Fruit fly (Drosophila melanogaster) whole organism, prepupa: ENCODE results near the gene Piezo.

Experiments used
- Blimp-1 ChIP-seq: fragments of 200-800 bp; sonication (Bioruptor generic); optimal IDR thresholded peaks from 3 replicates; lab custom pipeline; 2017; ENCODE audit warnings: missing biosample characterization, missing genetic modification characterization, mild to moderate bottlenecking, moderate library complexity, missing genetic modification reagents
- CG10631 ChIP-seq: fragments of 200-800 bp; sonication (Bioruptor generic); optimal IDR thresholded peaks from 2 replicates; lab custom pipeline; 2016; ENCODE audit warnings: missing biosample characterization, missing genetic modification characterization
- CG10669 ChIP-seq: fragments of 200-800 bp; sonication (Bioruptor generic); optimal IDR thresholded peaks from 3 replicates; lab custom pipeline; 2018; ENCODE audit warnings: missing biosample characterization, mild to moderate bottlenecking, missing genetic modification characterization, moderate library complexity
- CG11902 ChIP-seq: fragments of 200-800 bp; sonication (Bioruptor generic); optimal IDR thresholded peaks from 3 replicates; lab custom pipeline; 2016; ENCODE audit warnings: missing biosample characterization, missing genetic modification characterization
- CG1621 ChIP-seq: fragments of 200-800 bp; sonication (Bioruptor generic); optimal IDR thresholded peaks from 3 replicates; lab custom pipeline; 2018; ENCODE audit warnings: missing biosample characterization, mild to moderate bottlenecking, missing genetic modification characterization
- CG16779 ChIP-seq: fragments of 200-800 bp; sonication (Bioruptor generic); optimal IDR thresholded peaks from 3 replicates; lab custom pipeline; 2017; ENCODE audit warnings: missing biosample characterization, mild to moderate bottlenecking, missing genetic modification characterization
- CG34406 ChIP-seq: fragments of 200-800 bp; sonication (Bioruptor generic); optimal IDR thresholded peaks from 3 replicates; lab custom pipeline; 2016; ENCODE audit warnings: missing biosample characterization, missing genetic modification characterization
- CG4318 ChIP-seq: fragments of 200-800 bp; sonication (Bioruptor generic); optimal IDR thresholded peaks from 3 replicates; lab custom pipeline; 2017; ENCODE audit warnings: missing biosample characterization, mild to moderate bottlenecking, missing genetic modification characterization
- CG6163 ChIP-seq: fragments of 200-800 bp; sonication (Bioruptor generic); IDR thresholded peaks from 3 replicates; pipeline ENCODE4 v1.3.6; 2022; ENCODE audit warnings: missing biosample characterization, missing genetic modification characterization
- CG6276 ChIP-seq: fragments of 200-800 bp; sonication (Bioruptor generic); optimal IDR thresholded peaks from 2 replicates; lab custom pipeline; 2017; ENCODE audit warnings: missing biosample characterization, mild to moderate bottlenecking, missing genetic modification characterization
- CG6792 ChIP-seq: fragments of 200-800 bp; sonication (Bioruptor generic); optimal IDR thresholded peaks from 3 replicates; lab custom pipeline; 2016; ENCODE audit warnings: missing biosample characterization, missing genetic modification characterization
- CG6808 ChIP-seq: fragments of 200-800 bp; sonication (Bioruptor generic); optimal IDR thresholded peaks from 3 replicates; lab custom pipeline; 2017; ENCODE audit warnings: missing biosample characterization, missing genetic modification characterization, mild to moderate bottlenecking, moderate library complexity, missing genetic modification reagents
- CG6854 ChIP-seq: fragments of 200-800 bp; sonication (Bioruptor generic); optimal IDR thresholded peaks from 2 replicates; lab custom pipeline; 2017; ENCODE audit warnings: missing biosample characterization, mild to moderate bottlenecking, missing genetic modification characterization
- CG7368 ChIP-seq: fragments of 200-800 bp; sonication (Bioruptor generic); optimal IDR thresholded peaks from 3 replicates; lab custom pipeline; 2016; ENCODE audit warnings: missing biosample characterization, missing genetic modification characterization
- CG8119 ChIP-seq: fragments of 200-800 bp; sonication (Bioruptor generic); IDR thresholded peaks from 3 replicates; pipeline ENCODE4 v1.3.6; 2022; ENCODE audit warnings: missing biosample characterization, missing genetic modification characterization
- CG8632 ChIP-seq: fragments of 200-800 bp; sonication (Bioruptor generic); optimal IDR thresholded peaks from 3 replicates; lab custom pipeline; 2016; ENCODE audit warnings: missing biosample characterization, missing genetic modification characterization
- CG9139 ChIP-seq: fragments of 200-800 bp; sonication (Bioruptor generic); optimal IDR thresholded peaks from 3 replicates; lab custom pipeline; 2017; ENCODE audit warnings: missing biosample characterization, mild to moderate bottlenecking, missing genetic modification characterization
- Eip75B ChIP-seq: fragments of 200-800 bp; sonication (Bioruptor generic); optimal IDR thresholded peaks from 3 replicates; lab custom pipeline; 2016; ENCODE audit warnings: missing biosample characterization, missing genetic modification characterization
- Eip78C ChIP-seq: fragments of 200-800 bp; sonication (Bioruptor generic); peaks from one replicate; lab custom pipeline; 2016; ENCODE audit warnings: missing biosample characterization, missing genetic modification characterization
- Eip93F ChIP-seq: fragments of 200-800 bp; sonication (Bioruptor generic); optimal IDR thresholded peaks from 2 replicates; lab custom pipeline; 2016; ENCODE audit warnings: missing biosample characterization, mild to moderate bottlenecking, missing genetic modification characterization
- Ets21C ChIP-seq: fragments of 200-800 bp; sonication (Bioruptor generic); optimal IDR thresholded peaks from 3 replicates; lab custom pipeline; 2016; ENCODE audit warnings: missing biosample characterization, missing genetic modification characterization
- Ets96B ChIP-seq: fragments of 200-800 bp; optimal IDR thresholded peaks from 2 replicates; lab custom pipeline; 2019; ENCODE audit warnings: missing biosample characterization, mild to moderate bottlenecking, missing genetic modification characterization, moderate library complexity
- Gug ChIP-seq: fragments of 200-800 bp; sonication (Bioruptor generic); IDR thresholded peaks from 2 replicates; pipeline ENCODE4 v1.3.6; 2022; ENCODE audit warnings: missing biosample characterization, missing genetic modification characterization
- Hr38 ChIP-seq: sonication (Bioruptor generic); optimal IDR thresholded peaks from 2 replicates; lab custom pipeline; 2016; ENCODE audit warnings: missing biosample characterization, missing genetic modification characterization
- Hr39 ChIP-seq: fragments of 200-800 bp; sonication (Bioruptor generic); optimal IDR thresholded peaks from 2 replicates; lab custom pipeline; 2016; ENCODE audit warnings: missing biosample characterization, missing genetic modification characterization
- Hr4 ChIP-seq: fragments of 200-800 bp; sonication (Bioruptor generic); optimal IDR thresholded peaks from 3 replicates; lab custom pipeline; 2016; ENCODE audit warnings: missing biosample characterization, missing genetic modification characterization
- Lpt ChIP-seq: fragments of 200-800 bp; sonication (Bioruptor generic); optimal IDR thresholded peaks from 3 replicates; lab custom pipeline; 2016; ENCODE audit warnings: missing biosample characterization, missing genetic modification characterization
- OdsH ChIP-seq: fragments of 200-800 bp; sonication (Bioruptor generic); optimal IDR thresholded peaks from 3 replicates; lab custom pipeline; 2016; ENCODE audit warnings: missing biosample characterization, missing genetic modification characterization
- Sox102F ChIP-seq: fragments of 200-800 bp; sonication (Bioruptor generic); optimal IDR thresholded peaks from 2 replicates; lab custom pipeline; 2016; ENCODE audit warnings: missing biosample characterization, mild to moderate bottlenecking, missing genetic modification characterization
- Sox14 ChIP-seq: fragments of 200-800 bp; sonication (Bioruptor generic); optimal IDR thresholded peaks from 3 replicates; lab custom pipeline; 2016; ENCODE audit warnings: missing biosample characterization, missing genetic modification characterization
- achi ChIP-seq: fragments of 200-800 bp; sonication (Bioruptor generic); optimal IDR thresholded peaks from 3 replicates; lab custom pipeline; 2016; ENCODE audit warnings: missing biosample characterization, missing genetic modification characterization
- acj6 ChIP-seq: fragments of 200-800 bp; sonication (Bioruptor generic); optimal IDR thresholded peaks from 3 replicates; lab custom pipeline; 2016; ENCODE audit warnings: missing biosample characterization, missing genetic modification characterization
- cyc ChIP-seq: fragments of 200-800 bp; sonication (Bioruptor generic); optimal IDR thresholded peaks from 3 replicates; lab custom pipeline; 2016; ENCODE audit warnings: missing biosample characterization, missing genetic modification characterization
- dac ChIP-seq: fragments of 200-800 bp; sonication (Bioruptor generic); optimal IDR thresholded peaks from 2 replicates; lab custom pipeline; 2017; ENCODE audit warnings: missing biosample characterization, mild to moderate bottlenecking, missing genetic modification characterization
- dsx ChIP-seq: fragments of 200-800 bp; optimal IDR thresholded peaks from 3 replicates; lab custom pipeline; 2019; ENCODE audit warnings: missing biosample characterization, mild to moderate bottlenecking, missing genetic modification characterization, moderate library complexity; ENCODE audit not compliant: poor library complexity, severe bottlenecking
- eg ChIP-seq: fragments of 200-800 bp; sonication (Bioruptor generic); IDR thresholded peaks from 3 replicates; pipeline ENCODE4 v1.3.6; 2022; ENCODE audit warnings: missing biosample characterization, missing genetic modification characterization
- esn ChIP-seq: fragments of 200-800 bp; sonication (Bioruptor generic); optimal IDR thresholded peaks from 2 replicates; lab custom pipeline; 2016; ENCODE audit warnings: missing biosample characterization, mild to moderate bottlenecking, missing genetic modification characterization, moderate library complexity
- fd59A ChIP-seq: fragments of 200-800 bp; sonication (Bioruptor generic); optimal IDR thresholded peaks from 2 replicates; lab custom pipeline; 2017; ENCODE audit warnings: missing biosample characterization, mild to moderate bottlenecking, missing genetic modification characterization, missing genetic modification reagents
- fd85E ChIP-seq: fragments of 200-800 bp; sonication (Bioruptor generic); optimal IDR thresholded peaks from 3 replicates; lab custom pipeline; 2016; ENCODE audit warnings: missing biosample characterization, missing genetic modification characterization
- fkh ChIP-seq: fragments of 200-800 bp; sonication (Bioruptor generic); optimal IDR thresholded peaks from 3 replicates; lab custom pipeline; 2017; ENCODE audit warnings: missing biosample characterization, mild to moderate bottlenecking, missing genetic modification characterization, moderate library complexity
- lz ChIP-seq: fragments of 200-800 bp; sonication (Bioruptor generic); optimal IDR thresholded peaks from 3 replicates; lab custom pipeline; 2016; ENCODE audit warnings: missing biosample characterization, missing genetic modification characterization
- net ChIP-seq: fragments of 200-800 bp; sonication (Bioruptor generic); optimal IDR thresholded peaks from 3 replicates; lab custom pipeline; 2016; ENCODE audit warnings: missing biosample characterization, missing genetic modification characterization
- salr ChIP-seq, 2 experiments: fragments of 200-800 bp; sonication (Bioruptor generic); optimal IDR thresholded peaks; 3 replicates each; lab custom pipeline; 2016 to 2018; ENCODE audit warnings: missing biosample characterization in 2 of 2, missing genetic modification characterization in 2 of 2, mild to moderate bottlenecking in 1 of 2
- spab ChIP-seq: fragments of 200-800 bp; sonication (Bioruptor generic); optimal IDR thresholded peaks from 2 replicates; lab custom pipeline; 2017; ENCODE audit warnings: missing biosample characterization, mild to moderate bottlenecking, missing genetic modification characterization, missing genetic modification reagents
- ss ChIP-seq, 2 experiments: fragments of 200-800 bp; sonication (Bioruptor generic); optimal IDR thresholded peaks; 2 replicates in 1 of 2; 3 replicates in 1 of 2; lab custom pipeline; 2017 to 2018; ENCODE audit warnings: mild to moderate bottlenecking in 2 of 2, missing biosample characterization in 2 of 2, missing genetic modification characterization in 2 of 2, moderate library complexity in 1 of 2
- svp ChIP-seq: fragments of 200-800 bp; sonication (Bioruptor generic); peaks from one replicate; lab custom pipeline; 2016; ENCODE audit warnings: missing biosample characterization, missing genetic modification characterization

The Piezo gene

dm6 chr2L:8156682-8157081 lies 6.2 kb upstream of the Piezo start (continued):
- TF ChIP-seq CG10669 (GFP tag; lab: Kevin White, UChicago) (peak; percentile 51), Gug (GFP tag; lab: Robert Waterston, UW) (no peak; the same call in 1 of the 2 replicates), salr (GFP tag; optimal IDR thresholded peaks at IDR 0.05; lab: Kevin White, UChicago) (peak in 1 of 2 experiments; percentile 4), esn (GFP tag; lab: Kevin White, UChicago) (peak; percentile 76), cyc (GFP tag; lab: Kevin White, UChicago) (peak; percentile 74), CG6276 (peak; percentile 12), Lpt (GFP tag; lab: Kevin White, UChicago) (no peak), CG8632 (GFP tag; lab: Kevin White, UChicago) (peak; percentile 10)
- TF ChIP-seq, all 60 proteins: peak for 49

- peak; percentile 75 for TF ChIP-seq svp (GFP tag; lab: Kevin White, UChicago)
- no peak for TF ChIP-seq CG8119 (GFP tag; lab: Robert Waterston, UW)
- TF ChIP-seq, all 60 proteins: peak for 1
These were observed 5.7 kb upstream of the Piezo start for dm6 chr2L:8157166-8157565.

dm6 chr2L:8159498-8159897 lies 3.4 kb upstream of the Piezo start, which contains the start of the genes PAPLA1 and Rbsn-5:
TSS of gene PAPLA1 (minus strand) at chr2L:8159638.
TSS of gene Rbsn-5 (plus strand) at chr2L:8159832.
- TF ChIP-seq ss (GFP tag; optimal IDR thresholded peaks at IDR 0.05; lab: Kevin White, UChicago) (peak; percentile 80 to 86), salr (GFP tag; optimal IDR thresholded peaks at IDR 0.05; lab: Kevin White, UChicago) (peak; percentile 82 to 87), Hr39 (GFP tag; lab: Kevin White, UChicago) (peak; percentile 98), CG4318 (peak; percentile 82), Ets96B (tag; lab: Kevin White, UChicago) (peak; percentile 89), cyc (GFP tag; lab: Kevin White, UChicago) (peak; percentile 97), CG1621 (tag; lab: Kevin White, UChicago) (peak; percentile 89), Sox14 (peak; percentile 96), net (GFP tag; lab: Kevin White, UChicago) (peak; percentile 91), CG6854 (GFP tag; lab: Kevin White, UChicago) (peak; percentile 85), lz (peak; percentile 96), Eip78C (GFP tag; lab: Kevin White, UChicago) (peak; percentile 97), CG6792 (GFP tag; lab: Kevin White, UChicago) (peak; percentile 92), OdsH (GFP tag; lab: Kevin White, UChicago) (peak; percentile 96), CG7368 (GFP tag; lab: Kevin White, UChicago) (peak; percentile 90), CG10669 (GFP tag; lab: Kevin White, UChicago) (peak; percentile 91), achi (GFP tag; lab: Kevin White, UChicago) (peak; percentile 93), Gug (GFP tag; lab: Robert Waterston, UW) (peak; percentile 88), eg (peak; percentile 93), dac (GFP tag; lab: Kevin White, UChicago) (peak; percentile 89), Blimp-1 (GFP tag; lab: Kevin White, UChicago) (peak; percentile 75), CG9139 (GFP tag; lab: Kevin White, UChicago) (peak; percentile 62), spab (GFP tag; lab: Kevin White, UChicago) (peak; percentile 78), CG16779 (tag; lab: Kevin White, UChicago) (peak; percentile 74), Ets21C (GFP tag; lab: Kevin White, UChicago) (peak; percentile 95), fkh (GFP tag; lab: Kevin White, UChicago) (peak; percentile 93), esn (GFP tag; lab: Kevin White, UChicago) (peak; percentile 97), Sox102F (peak; percentile 94), Hr38 (peak; percentile 76), fd85E (GFP tag; lab: Kevin White, UChicago) (peak; percentile 68), Hr4 (GFP tag; lab: Kevin White, UChicago) (peak; percentile 96), CG10631 (GFP tag; lab: Kevin White, UChicago) (peak; percentile 95), acj6 (peak; percentile 96), Eip93F (peak; percentile 16), CG6808 (GFP tag; lab: Kevin White, UChicago) (peak; percentile 89), CG11902 (GFP tag; lab: Kevin White, UChicago) (peak; percentile 94), Eip75B (GFP tag; lab: Kevin White, UChicago) (peak; percentile 95), fd59A (GFP tag; lab: Kevin White, UChicago) (peak; percentile 81), CG6163 (peak; percentile 94), CG34406 (peak; percentile 88), svp (GFP tag; lab: Kevin White, UChicago) (peak; percentile 98), dsx (GFP tag; lab: Kevin White, UChicago) (peak; percentile 84)
